Fruit fly (Drosophila melanogaster): ENCODE data around the gene oaf.

dm6 chr2L:2542491-2542890 lies 49.7 kb downstream of the oaf start:
- TF ChIP-seq CG13204 (GFP tag; optimal IDR thresholded peaks at IDR 0.05) (no peak), CG4496 (GFP tag; IDR thresholded peaks at IDR 0.05) (no peak)

All from whole organism, pupa.